Worm (Caenorhabditis elegans): ENCODE measurements around the gene C14A4.9.

The C14A4.9 gene

ce11 chrII:10554046-10554399, 45.1 kb upstream of the C14A4.9 start (continued):
- no peak for TF ChIP-seq egl-27 (tag; optimal IDR thresholded peaks at IDR 0.05)
- TF ChIP-seq zag-1 (tag; optimal IDR thresholded peaks at IDR 0.05) = no peak
- TF ChIP-seq nhr-76 (tag; optimal IDR thresholded peaks at IDR 0.05) = no peak
- no peak for TF ChIP-seq hpl-2 (GFP tag; optimal IDR thresholded peaks at IDR 0.05)
- TF ChIP-seq mab-9 (GFP tag; IDR thresholded peaks at IDR 0.05) = no peak
- peak; percentile 34 for TF ChIP-seq ama-1 (optimal IDR thresholded peaks at IDR 0.05)
- TF ChIP-seq elt-2 (tag; optimal IDR thresholded peaks at IDR 0.05) = no peak
- TF ChIP-seq dpl-1 (GFP tag; optimal IDR thresholded peaks at IDR 0.05) = no peak
- no peak for TF ChIP-seq mdl-1 (tag; optimal IDR thresholded peaks at IDR 0.05)
- TF ChIP-seq nhr-71 (tag; optimal IDR thresholded peaks at IDR 0.05) = peak; percentile 21
- TF ChIP-seq C34B4.2 (tag; optimal IDR thresholded peaks at IDR 0.05) = no peak
- TF ChIP-seq F16B12.6 (tag; optimal IDR thresholded peaks at IDR 0.05) = no peak
- TF ChIP-seq egl-13 (tag; optimal IDR thresholded peaks at IDR 0.05) = no peak
- no peak for TF ChIP-seq efl-1 (optimal IDR thresholded peaks at IDR 0.05)
- TF ChIP-seq efl-1 (GFP tag; optimal IDR thresholded peaks at IDR 0.05 in 1 of 2) = peak in 1 of 2 experiments; percentile 2
- no peak for TF ChIP-seq lir-3 (tag; optimal IDR thresholded peaks at IDR 0.05; ENCODE audit: poor library complexity)
- no peak for TF ChIP-seq ceh-82 (tag; optimal IDR thresholded peaks at IDR 0.05)
- no peak for TF ChIP-seq ceh-88 (GFP tag; IDR thresholded peaks at IDR 0.05)
- no peak for TF ChIP-seq nhr-84 (tag; optimal IDR thresholded peaks at IDR 0.05)
- TF ChIP-seq nhr-12 (tag; optimal IDR thresholded peaks at IDR 0.05) = no peak
- TF ChIP-seq nhr-77 (tag; optimal IDR thresholded peaks at IDR 0.05) = no peak
- TF ChIP-seq unc-98 (GFP tag; IDR thresholded peaks at IDR 0.05) = no peak
- TF ChIP-seq fkh-8 (tag; optimal IDR thresholded peaks at IDR 0.05) = no peak
- TF ChIP-seq alr-1 (tag; optimal IDR thresholded peaks at IDR 0.05; ENCODE audit: borderline replicate concordance) = no peak
- TF ChIP-seq snpc-4 (tag; optimal IDR thresholded peaks at IDR 0.05) = no peak
- no peak for TF ChIP-seq pag-3 (tag; optimal IDR thresholded peaks at IDR 0.05; ENCODE audit: borderline replicate concordance, insufficient read depth)
- TF ChIP-seq nhr-90 (tag; optimal IDR thresholded peaks at IDR 0.05; ENCODE audit: poor library complexity) = peak; percentile 38
- no peak for TF ChIP-seq nhr-19 (GFP tag; conservative IDR thresholded peaks at IDR 0.05)
- TF ChIP-seq lin-13 (GFP tag; optimal IDR thresholded peaks at IDR 0.05) = peak; percentile 22
- no peak for TF ChIP-seq C04F5.9 (tag; optimal IDR thresholded peaks at IDR 0.05)
- no peak for TF ChIP-seq lsy-2 (tag; optimal IDR thresholded peaks at IDR 0.05)
- TF ChIP-seq lin-15B (tag; optimal IDR thresholded peaks at IDR 0.05) = no peak
- no peak for TF ChIP-seq efl-3 (GFP tag; optimal IDR thresholded peaks at IDR 0.05)
- TF ChIP-seq lin-35 (GFP tag; optimal IDR thresholded peaks at IDR 0.05) = no peak
- no peak for TF ChIP-seq unc-86 (tag; optimal IDR thresholded peaks at IDR 0.05)
- no peak for TF ChIP-seq irx-1 (tag; optimal IDR thresholded peaks at IDR 0.05)
- no peak for TF ChIP-seq nhr-237 (tag; optimal IDR thresholded peaks at IDR 0.05)
- TF ChIP-seq tbx-2 (tag; optimal IDR thresholded peaks at IDR 0.05) = no peak
- TF ChIP-seq xbp-1 (tag; optimal IDR thresholded peaks at IDR 0.05) = no peak
- TF ChIP-seq rnt-1 (tag; optimal IDR thresholded peaks at IDR 0.05) = peak; percentile 17

DNA sequence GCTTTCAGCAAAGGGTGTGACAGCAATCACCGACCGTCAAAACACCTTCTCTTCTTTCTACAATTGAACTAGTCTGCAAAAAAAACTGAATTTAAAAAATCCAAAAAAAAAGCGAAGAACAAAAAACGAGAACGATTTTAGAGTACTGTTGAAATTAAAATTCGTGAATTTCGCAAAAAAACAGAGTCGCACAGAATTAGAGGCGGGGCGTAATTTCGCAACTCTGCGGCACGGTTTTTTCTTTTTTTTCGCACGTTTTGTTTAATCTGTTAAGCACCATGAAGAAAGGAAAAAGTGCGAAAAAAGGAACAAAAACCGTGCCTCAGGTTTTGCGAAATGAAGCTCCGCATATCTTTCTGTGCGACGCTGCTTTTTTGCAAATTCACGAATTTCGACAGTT, 44.2 kb upstream of the C14A4.9 start, which contains the start of gene mnk-1:
mnk-1 (minus strand) TSS at position 73 of the 400 bp plus-strand sequence.
- TF ChIP-seq snpc-4 (tag; optimal IDR thresholded peaks at IDR 0.05) (no peak), ztf-11 (tag; optimal IDR thresholded peaks at IDR 0.05) (peak in 1 of 2 experiments; percentile 39)

DNA sequence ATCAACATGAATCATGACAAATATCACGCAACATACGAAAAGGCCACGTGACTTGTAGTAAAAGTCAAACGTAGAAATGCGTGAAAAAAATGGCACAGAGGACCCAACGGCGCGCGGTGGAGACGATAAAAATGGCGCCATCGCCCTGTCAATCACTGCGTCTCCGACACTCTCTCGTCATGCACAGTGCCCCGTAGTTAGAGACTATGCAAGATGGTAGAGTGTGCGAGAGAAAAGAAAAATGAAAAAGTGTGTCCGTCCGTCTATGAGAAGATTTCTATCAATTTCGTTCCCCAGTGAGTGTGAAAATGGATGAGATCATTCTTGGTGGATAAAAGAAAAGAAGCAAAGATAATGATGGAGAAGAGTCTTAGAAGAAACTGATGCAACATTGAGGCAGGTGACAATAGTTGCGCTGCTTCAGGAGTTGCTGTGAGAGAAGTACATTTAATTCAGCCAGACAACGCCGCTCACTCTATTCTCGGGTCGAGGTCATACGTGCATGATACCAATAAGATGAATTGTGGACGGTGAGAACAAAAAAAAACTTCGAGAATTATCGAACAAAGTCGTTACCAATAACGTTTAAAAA, 43.6 kb upstream of the C14A4.9 start:
- TF ChIP-seq ceh-8 (GFP tag; optimal IDR thresholded peaks at IDR 0.05) (no peak), hlh-17 (GFP tag; optimal IDR thresholded peaks at IDR 0.05; ENCODE audit: borderline replicate concordance) (no peak), lin-13 (GFP tag; optimal IDR thresholded peaks at IDR 0.05) (peak; percentile 45), nhr-47 (tag; optimal IDR thresholded peaks at IDR 0.05) (peak; percentile 64), unc-98 (GFP tag; IDR thresholded peaks at IDR 0.05) (no peak), pax-3 (tag; optimal IDR thresholded peaks at IDR 0.05) (no peak), dpl-1 (GFP tag; optimal IDR thresholded peaks at IDR 0.05) (peak; percentile 16 to 47 (median 18)), lir-3 (tag; optimal IDR thresholded peaks at IDR 0.05; ENCODE audit: poor library complexity) (peak; percentile 46), elt-2 (tag; optimal IDR thresholded peaks at IDR 0.05) (peak; percentile 61), nhr-77 (tag; optimal IDR thresholded peaks at IDR 0.05) (peak; percentile 11), swsn-7 (tag; optimal IDR thresholded peaks at IDR 0.05) (peak; percentile 62), efl-3 (GFP tag; optimal IDR thresholded peaks at IDR 0.05) (no peak), elt-3 (tag; optimal IDR thresholded peaks at IDR 0.05) (peak in 2 of 6 experiments; percentile 37 to 61), lin-39 (tag; optimal IDR thresholded peaks at IDR 0.05) (peak; percentile 22), mdl-1 (tag; optimal IDR thresholded peaks at IDR 0.05) (peak in 1 of 2 experiments; percentile 61), nhr-76 (tag; optimal IDR thresholded peaks at IDR 0.05) (no peak), aha-1 (tag; optimal IDR thresholded peaks at IDR 0.05) (peak; percentile 44), lsy-2 (tag; optimal IDR thresholded peaks at IDR 0.05) (peak; percentile 44 to 68)

Data from whole organism, L1 larva.